Worm (Caenorhabditis elegans) whole organism, L3 larva: Measurements from ENCODE around the gene rsa-2.

Experiments used
- egl-27 ChIP-seq: sonication (generic microtip); optimal IDR thresholded peaks from 4 replicates; lab custom pipeline; 2017; ENCODE audit warnings: missing biosample characterization, missing genetic modification reagents, missing genetic modification characterization
- nhr-25 ChIP-seq: sonication (generic microtip); optimal IDR thresholded peaks from 2 replicates; lab custom pipeline; 2017; ENCODE audit warnings: missing biosample characterization, missing genetic modification characterization
- snpc-4 ChIP-seq: fragments of 150-350 bp; optimal IDR thresholded peaks from 2 replicates; lab custom pipeline; 2014; ENCODE audit warnings: missing biosample characterization, missing genetic modification characterization
- tbx-2 ChIP-seq: sonication (generic microtip); optimal IDR thresholded peaks from 2 replicates; lab custom pipeline; 2016; ENCODE audit warnings: mild to moderate bottlenecking, missing genetic modification characterization, missing compliant biosample characterization
- ztf-4 ChIP-seq: fragments of 150-350 bp; optimal IDR thresholded peaks from 2 replicates; lab custom pipeline; 2014; ENCODE audit warnings: missing biosample characterization, missing genetic modification characterization

ce11 chrIII:11068553-11068952 lies 5.3 kb downstream of the rsa-2 start, which contains the start of gene W09D6.1:
- no peak for TF ChIP-seq nhr-25 (tag; lab: Kevin White, UChicago)
- no peak for TF ChIP-seq egl-27
- no peak for TF ChIP-seq tbx-2 (tag; lab: Kevin White, UChicago)
- no peak for TF ChIP-seq ztf-4
- TF ChIP-seq snpc-4 (tag; lab: Kevin White, UChicago) = no peak
